Worm (Caenorhabditis elegans) whole organism, L4 larva: ENCODE measurements around the gene mel-28.

Source experiments
- D1046.2 ChIP-seq: fragments of 200-800 bp; sonication (Bioruptor generic); IDR thresholded peaks from 2 replicates; pipeline ENCODE4 v1.3.6; 2022; ENCODE audit warnings: missing genetic modification characterization, missing compliant biosample characterization
- F10B5.3 ChIP-seq: sonication (generic microtip); optimal IDR thresholded peaks from 2 replicates; lab custom pipeline; 2016; ENCODE audit warnings: mild to moderate bottlenecking, missing genetic modification characterization, missing compliant biosample characterization
- F37D6.2 ChIP-seq: sonication (generic microtip); optimal IDR thresholded peaks from 2 replicates; lab custom pipeline; 2016; ENCODE audit warnings: mild to moderate bottlenecking, missing genetic modification characterization, missing compliant biosample characterization
- R02D3.7 ChIP-seq: fragments of 150-350 bp; sonication (generic microtip); optimal IDR thresholded peaks from 3 replicates; lab custom pipeline; 2014; ENCODE audit warnings: missing biosample characterization, missing genetic modification characterization
- Y105C5A.15 ChIP-seq: fragments of 200-800 bp; sonication (Bioruptor generic); IDR thresholded peaks from 2 replicates; pipeline ENCODE4 v1.3.6; 2022; ENCODE audit warnings: missing genetic modification characterization, missing compliant biosample characterization
- Y5F2A.4 ChIP-seq: fragments of 200-800 bp; sonication (Bioruptor generic); optimal IDR thresholded peaks from 2 replicates; lab custom pipeline; 2018; ENCODE audit warnings: mild to moderate bottlenecking, missing genetic modification characterization, missing compliant biosample characterization
- Y75B8A.6 ChIP-seq: fragments of 200-800 bp; sonication (Bioruptor generic); IDR thresholded peaks from 2 replicates; pipeline ENCODE4 v1.3.6; 2022; ENCODE audit warnings: missing genetic modification reagents, missing genetic modification characterization, missing compliant biosample characterization
- ZK337.2 ChIP-seq: fragments of 200-800 bp; sonication (Bioruptor generic); IDR thresholded peaks from 2 replicates; pipeline ENCODE4 v1.3.6; 2022; ENCODE audit warnings: missing genetic modification reagents, missing genetic modification characterization, missing compliant biosample characterization
- ZK546.5 ChIP-seq, 2 experiments: sonication (generic microtip); optimal IDR thresholded peaks; 2 replicates each; lab custom pipeline; 2017; ENCODE audit warnings: missing biosample characterization in 2 of 2, missing genetic modification characterization in 2 of 2
- ama-1 ChIP-seq: fragments of 150-350 bp; optimal IDR thresholded peaks from 2 replicates; lab custom pipeline; 2014; ENCODE audit warnings: inconsistent platforms, mixed read lengths
- attf-4 ChIP-seq: sonication (generic microtip); optimal IDR thresholded peaks from 3 replicates; lab custom pipeline; 2017; ENCODE audit warnings: missing biosample characterization, missing genetic modification characterization
- ceh-28 ChIP-seq: fragments of 150-350 bp; optimal IDR thresholded peaks from 2 replicates; lab custom pipeline; 2014; ENCODE audit warnings: missing biosample characterization, missing genetic modification reagents, missing genetic modification characterization
- ceh-32 ChIP-seq: sonication (generic microtip); optimal IDR thresholded peaks from 2 replicates; lab custom pipeline; 2016; ENCODE audit warnings: mild to moderate bottlenecking, missing genetic modification characterization, missing compliant biosample characterization; ENCODE audit not compliant: poor library complexity
- ces-1 ChIP-seq: fragments of 150-350 bp; sonication (generic microtip); optimal IDR thresholded peaks from 4 replicates; lab custom pipeline; 2014; ENCODE audit warnings: missing biosample characterization, missing genetic modification reagents, missing genetic modification characterization
- cey-2 ChIP-seq: sonication (generic microtip); optimal IDR thresholded peaks from 3 replicates; lab custom pipeline; 2017; ENCODE audit warnings: missing genetic modification characterization, mild to moderate bottlenecking, missing compliant biosample characterization, antibody characterized with exemption, borderline replicate concordance; ENCODE audit not compliant: insufficient read depth
- ctbp-1 ChIP-seq: fragments of 200-800 bp; sonication (Bioruptor generic); IDR thresholded peaks from 2 replicates; pipeline ENCODE4 v1.3.6; 2022; ENCODE audit warnings: missing genetic modification reagents, missing genetic modification characterization, missing compliant biosample characterization
- daf-12 ChIP-seq: fragments of 150-350 bp; optimal IDR thresholded peaks from 2 replicates; lab custom pipeline; 2014; ENCODE audit warnings: missing biosample characterization, missing genetic modification reagents, missing genetic modification characterization
- daf-19 ChIP-seq: fragments of 200-800 bp; sonication (Bioruptor generic); conservative IDR thresholded peaks from 2 replicates; pipeline ENCODE4 v1.3.6; 2022; ENCODE audit warnings: missing genetic modification characterization, missing compliant biosample characterization
- daf-8 ChIP-seq: fragments of 200-800 bp; sonication (Bioruptor generic); IDR thresholded peaks from 2 replicates; pipeline ENCODE4 v1.3.6; 2022; ENCODE audit warnings: missing genetic modification characterization, missing compliant biosample characterization
- dmd-6 ChIP-seq: fragments of 200-800 bp; sonication (Bioruptor generic); IDR thresholded peaks from 2 replicates; pipeline ENCODE4 v1.3.6; 2022; ENCODE audit warnings: missing genetic modification reagents, missing genetic modification characterization, missing compliant biosample characterization
- dmd-9 ChIP-seq: fragments of 200-800 bp; sonication (Bioruptor generic); IDR thresholded peaks from 2 replicates; pipeline ENCODE4 v1.3.6; 2022; ENCODE audit warnings: missing genetic modification reagents, missing genetic modification characterization, missing compliant biosample characterization
- dpl-1 ChIP-seq: fragments of 150-350 bp; optimal IDR thresholded peaks from 2 replicates; lab custom pipeline; 2014; ENCODE audit warnings: missing biosample characterization, missing genetic modification reagents, missing genetic modification characterization
- dve-1 ChIP-seq: sonication (generic microtip); optimal IDR thresholded peaks from 2 replicates; lab custom pipeline; 2017; ENCODE audit warnings: antibody characterized with exemption, mild to moderate bottlenecking, missing genetic modification characterization, missing compliant biosample characterization; ENCODE audit not compliant: insufficient read depth
- egl-27 ChIP-seq: sonication (generic microtip); optimal IDR thresholded peaks from 3 replicates; lab custom pipeline; 2017; ENCODE audit warnings: missing biosample characterization, missing genetic modification reagents, missing genetic modification characterization
- egl-43 ChIP-seq: fragments of 200-800 bp; sonication (Bioruptor generic); IDR thresholded peaks from 2 replicates; pipeline ENCODE4 v1.3.6; 2022; ENCODE audit warnings: missing genetic modification reagents, missing genetic modification characterization, missing compliant biosample characterization
- fkh-10 ChIP-seq: fragments of 150-350 bp; optimal IDR thresholded peaks from 2 replicates; lab custom pipeline; 2014; ENCODE audit warnings: missing biosample characterization, missing genetic modification reagents, missing genetic modification characterization
- fos-1 ChIP-seq: fragments of 150-350 bp; optimal IDR thresholded peaks from 2 replicates; lab custom pipeline; 2014; ENCODE audit warnings: missing biosample characterization, missing genetic modification characterization
- gei-8 ChIP-seq: fragments of 200-800 bp; sonication (Bioruptor generic); optimal IDR thresholded peaks from 2 replicates; lab custom pipeline; 2018; ENCODE audit warnings: mild to moderate bottlenecking, missing genetic modification characterization, missing compliant biosample characterization
- hlh-30 ChIP-seq: sonication (generic microtip); optimal IDR thresholded peaks from 2 replicates; lab custom pipeline; 2017; ENCODE audit warnings: antibody characterized with exemption, mild to moderate bottlenecking, missing genetic modification characterization, missing compliant biosample characterization; ENCODE audit not compliant: insufficient read depth
- lim-7 ChIP-seq: fragments of 200-800 bp; sonication (Bioruptor generic); IDR thresholded peaks from 2 replicates; pipeline ENCODE4 v1.3.6; 2022; ENCODE audit warnings: missing genetic modification characterization, missing compliant biosample characterization
- lin-38 ChIP-seq: fragments of 200-800 bp; sonication (Bioruptor generic); IDR thresholded peaks from 2 replicates; pipeline ENCODE4 v1.3.6; 2022; ENCODE audit warnings: missing genetic modification reagents, missing genetic modification characterization, missing compliant biosample characterization
- lin-39 ChIP-seq: fragments of 150-350 bp; optimal IDR thresholded peaks from 2 replicates; lab custom pipeline; 2014; ENCODE audit warnings: missing biosample characterization, missing genetic modification reagents, missing genetic modification characterization
- lsy-2 ChIP-seq, 2 experiments: fragments of 150-350 bp in 1 of 2; sonication (generic microtip) in 1 of 2; optimal IDR thresholded peaks; 2 replicates each; lab custom pipeline; 2014 to 2017; ENCODE audit warnings: missing biosample characterization in 2 of 2, missing genetic modification characterization in 2 of 2
- madf-9 ChIP-seq: fragments of 200-800 bp; sonication (Bioruptor generic); conservative IDR thresholded peaks from 2 replicates; pipeline ENCODE4 v1.3.6; 2022; ENCODE audit warnings: missing genetic modification reagents, missing genetic modification characterization, missing compliant biosample characterization
- mdl-1 ChIP-seq, 2 experiments: fragments of 150-350 bp in 1 of 2; sonication (generic microtip) in 1 of 2; optimal IDR thresholded peaks; 2 replicates each; lab custom pipeline; 2014 to 2017; ENCODE audit warnings: missing biosample characterization in 2 of 2, missing genetic modification characterization in 2 of 2
- mep-1 ChIP-seq: fragments of 150-350 bp; sonication (generic microtip); optimal IDR thresholded peaks from 3 replicates; lab custom pipeline; 2014; ENCODE audit warnings: missing biosample characterization, missing genetic modification characterization
- mes-2 ChIP-seq: sonication (generic microtip); optimal IDR thresholded peaks from 2 replicates; lab custom pipeline; 2016; ENCODE audit warnings: missing genotype, mild to moderate bottlenecking, missing genetic modification characterization, missing compliant biosample characterization; ENCODE audit not compliant: poor library complexity, severe bottlenecking
- mxl-3 ChIP-seq: fragments of 200-800 bp; sonication (Bioruptor generic); optimal IDR thresholded peaks from 2 replicates; lab custom pipeline; 2018; ENCODE audit warnings: mild to moderate bottlenecking, missing genetic modification characterization, missing compliant biosample characterization
- nhr-11 ChIP-seq: fragments of 150-350 bp; optimal IDR thresholded peaks from 2 replicates; lab custom pipeline; 2014; ENCODE audit warnings: missing biosample characterization, missing genetic modification characterization
- nhr-42 ChIP-seq: fragments of 200-800 bp; sonication (Bioruptor generic); IDR thresholded peaks from 2 replicates; pipeline ENCODE4 v1.3.6; 2022; ENCODE audit warnings: missing genetic modification characterization, missing compliant biosample characterization
- php-3 ChIP-seq: fragments of 200-800 bp; sonication (Bioruptor generic); IDR thresholded peaks from 2 replicates; pipeline ENCODE4 v1.3.6; 2022; ENCODE audit warnings: missing genetic modification reagents, missing genetic modification characterization, missing compliant biosample characterization
- sdz-12 ChIP-seq: fragments of 200-800 bp; sonication (Bioruptor generic); optimal IDR thresholded peaks from 2 replicates; lab custom pipeline; 2018; ENCODE audit warnings: mild to moderate bottlenecking, missing genetic modification characterization, missing compliant biosample characterization
- skn-1 ChIP-seq: fragments of 150-350 bp; optimal IDR thresholded peaks from 2 replicates; lab custom pipeline; 2014; ENCODE audit warnings: missing biosample characterization, missing genetic modification characterization
- snpc-1.2 ChIP-seq: fragments of 200-800 bp; sonication (Bioruptor generic); IDR thresholded peaks from 2 replicates; pipeline ENCODE4 v1.3.6; 2022; ENCODE audit warnings: missing genetic modification reagents, missing genetic modification characterization, missing compliant biosample characterization
- spr-1 ChIP-seq: sonication (generic microtip); optimal IDR thresholded peaks from 2 replicates; lab custom pipeline; 2016; ENCODE audit warnings: mild to moderate bottlenecking, missing genetic modification characterization, missing compliant biosample characterization
- spr-3 ChIP-seq: fragments of 200-800 bp; sonication (Bioruptor generic); optimal IDR thresholded peaks from 2 replicates; lab custom pipeline; 2018; ENCODE audit warnings: mild to moderate bottlenecking, missing genetic modification characterization, missing compliant biosample characterization
- tag-97 ChIP-seq: fragments of 200-800 bp; sonication (Bioruptor generic); IDR thresholded peaks from 2 replicates; pipeline ENCODE4 v1.3.6; 2022; ENCODE audit warnings: missing genetic modification characterization, missing compliant biosample characterization
- tra-1 ChIP-seq: fragments of 200-800 bp; sonication (Bioruptor generic); IDR thresholded peaks from 2 replicates; pipeline ENCODE4 v1.3.6; 2022; ENCODE audit warnings: missing genetic modification reagents, missing genetic modification characterization, missing compliant biosample characterization
- unc-130 ChIP-seq: sonication (generic microtip); optimal IDR thresholded peaks from 2 replicates; lab custom pipeline; 2016; ENCODE audit warnings: missing genetic modification reagents, missing genetic modification characterization, missing compliant biosample characterization
- zip-11 ChIP-seq: fragments of 200-800 bp; sonication (Bioruptor generic); IDR thresholded peaks from 2 replicates; pipeline ENCODE4 v1.3.6; 2022; ENCODE audit warnings: missing genetic modification characterization, missing compliant biosample characterization
- ztf-7 ChIP-seq: fragments of 150-350 bp; optimal IDR thresholded peaks from 2 replicates; lab custom pipeline; 2014; ENCODE audit warnings: missing biosample characterization, missing genetic modification characterization

Gene mel-28

ce11 chrIII:4756983-4757382 is 28.9 kb upstream of the mel-28 start, which contains the start of gene fbxl-2 (continued):
- TF ChIP-seq mep-1 = peak; percentile 95
- TF ChIP-seq nhr-42 (GFP tag; lab: Robert Waterston, UW) = peak; percentile 93
- peak; percentile 75 for TF ChIP-seq spr-3 (GFP tag; lab: Kevin White, UChicago)
- peak; percentile 44 for TF ChIP-seq ceh-32 (tag; lab: Kevin White, UChicago)
- no peak for TF ChIP-seq sdz-12 (GFP tag; lab: Kevin White, UChicago)
- TF ChIP-seq daf-8 (GFP tag; lab: Robert Waterston, UW) = no peak
- TF ChIP-seq dmd-9 (GFP tag; lab: Robert Waterston, UW) = peak; percentile 87
- peak; percentile 84 for TF ChIP-seq tra-1 (GFP tag; lab: Robert Waterston, UW)
- peak; percentile 73 for TF ChIP-seq php-3 (GFP tag; lab: Robert Waterston, UW)
- TF ChIP-seq Y75B8A.6 = peak; percentile 89
- TF ChIP-seq F10B5.3 (tag; lab: Kevin White, UChicago) = peak; percentile 83
- TF ChIP-seq madf-9 (GFP tag; lab: Robert Waterston, UW) = peak; percentile 82
- TF ChIP-seq egl-43 = peak; percentile 82
- peak; percentile 91 for TF ChIP-seq dmd-6 (GFP tag; lab: Robert Waterston, UW)
- TF ChIP-seq dpl-1 (GFP tag; lab: Kevin White, UChicago) = peak; percentile 100
- peak; percentile 85 to 97 for TF ChIP-seq lsy-2 (tag; optimal IDR thresholded peaks at IDR 0.05; lab: Kevin White, UChicago)
- TF ChIP-seq daf-12 = no peak
- TF ChIP-seq fkh-10 (GFP tag; lab: Kevin White, UChicago) = peak; percentile 96
- TF ChIP-seq zip-11 = peak; percentile 12; the same call in 1 of the 2 replicates
- peak in 1 of 2 experiments; percentile 59 for TF ChIP-seq mdl-1 (tag; optimal IDR thresholded peaks at IDR 0.05; lab: Kevin White, UChicago)
- peak; percentile 75; the same call in 1 of the 2 replicates for TF ChIP-seq Y105C5A.15 (GFP tag; lab: Robert Waterston, UW)
- TF ChIP-seq gei-8 (GFP tag; lab: Kevin White, UChicago) = peak; percentile 41
- no peak for TF ChIP-seq ces-1
- TF ChIP-seq snpc-1.2 (GFP tag; lab: Robert Waterston, UW) = 0 out of 2 replicates have a peak, but pooled peaks have one; percentile 54
- TF ChIP-seq D1046.2 = peak; percentile 82; the same call in 1 of the 2 replicates
- no peak for TF ChIP-seq attf-4 (tag; lab: Kevin White, UChicago)
- TF ChIP-seq cey-2 (tag; lab: Kevin White, UChicago) = no peak
- TF ChIP-seq lin-39 = no peak
- TF ChIP-seq lin-38 (GFP tag; lab: Robert Waterston, UW) = peak; percentile 94
- TF ChIP-seq fos-1 (tag; lab: Kevin White, UChicago) = peak; percentile 3
- TF ChIP-seq spr-1 (tag; lab: Kevin White, UChicago) = peak; percentile 87
- TF ChIP-seq F37D6.2 (tag; lab: Kevin White, UChicago) = peak; percentile 92
- TF ChIP-seq ztf-7 (tag; lab: Kevin White, UChicago) = peak; percentile 84
- TF ChIP-seq daf-19 (GFP tag; lab: Robert Waterston, UW) = no peak
- peak; percentile 37 for TF ChIP-seq Y5F2A.4 (GFP tag; lab: Kevin White, UChicago)
- TF ChIP-seq unc-130 (GFP tag; lab: Kevin White, UChicago) = peak; percentile 71
- TF ChIP-seq tag-97 (GFP tag; lab: Robert Waterston, UW) = no peak
- peak; percentile 59 for TF ChIP-seq ama-1
- TF ChIP-seq ceh-28 (tag; lab: Kevin White, UChicago) = peak; percentile 6
- peak; percentile 90 for TF ChIP-seq nhr-11 (tag; lab: Kevin White, UChicago)
- TF ChIP-seq egl-27 = no peak
- no peak for TF ChIP-seq skn-1 (tag; lab: Kevin White, UChicago)
- peak; percentile 85 for TF ChIP-seq ctbp-1
- TF ChIP-seq mes-2 (tag; lab: Kevin White, UChicago) = peak; percentile 97
- TF ChIP-seq hlh-30 = peak; percentile 90
- TF ChIP-seq R02D3.7 (tag; lab: Kevin White, UChicago) = peak; percentile 37
- TF ChIP-seq ZK337.2 = 0 out of 2 replicates have a peak, but pooled peaks have one; percentile 56
- peak in 1 of 2 experiments; percentile 54 for TF ChIP-seq ZK546.5 (tag; optimal IDR thresholded peaks at IDR 0.05; lab: Kevin White, UChicago)
- peak; percentile 51; the same call in 1 of the 2 replicates for TF ChIP-seq lim-7 (GFP tag; lab: Robert Waterston, UW)
- peak; percentile 77 for TF ChIP-seq mxl-3
- TF ChIP-seq dve-1 (tag; lab: Kevin White, UChicago) = peak; percentile 95
